Worm (Caenorhabditis elegans): ENCODE measurements around the gene F07H5.7.

DNA sequence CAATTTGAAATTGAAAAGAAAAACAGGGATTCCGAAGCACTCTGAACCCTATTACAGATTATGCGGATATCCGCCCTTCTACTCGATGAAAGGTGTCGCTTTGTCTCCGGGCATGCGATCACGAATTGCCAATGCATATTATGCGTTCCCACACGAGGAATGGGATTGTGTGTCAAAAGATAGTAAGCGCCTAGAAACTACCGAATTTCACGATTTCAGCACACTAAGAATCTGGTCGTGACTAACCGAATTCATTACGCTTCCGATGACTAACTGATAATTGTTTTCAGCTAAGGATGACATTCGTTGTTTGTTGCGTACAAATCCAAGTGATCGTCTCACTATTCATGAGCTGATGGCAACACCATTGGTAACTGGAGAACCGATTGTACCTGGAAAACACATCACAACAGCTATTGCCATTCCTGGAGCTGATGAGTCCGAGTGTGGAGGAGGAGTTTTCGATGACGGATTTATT lies 47.6 kb downstream of the F07H5.7 start:
- no peak for TF ChIP-seq nhr-23 (tag; optimal IDR thresholded peaks at IDR 0.05)
- no peak for TF ChIP-seq nhr-11 (tag; optimal IDR thresholded peaks at IDR 0.05)
- no peak for TF ChIP-seq jun-1 (tag; optimal IDR thresholded peaks at IDR 0.05)
- TF ChIP-seq nhr-28 (tag; optimal IDR thresholded peaks at IDR 0.05): no peak
- TF ChIP-seq lin-39 (tag; optimal IDR thresholded peaks at IDR 0.05): peak; percentile 32
- TF ChIP-seq snpc-4 (tag; optimal IDR thresholded peaks at IDR 0.05): no peak
- TF ChIP-seq elt-1 (tag; optimal IDR thresholded peaks at IDR 0.05): no peak
- TF ChIP-seq hmg-11 (tag; optimal IDR thresholded peaks at IDR 0.05): no peak
- TF ChIP-seq ama-1 (optimal IDR thresholded peaks at IDR 0.05): peak; percentile 92
- no peak for TF ChIP-seq nhr-12 (tag; optimal IDR thresholded peaks at IDR 0.05)
- no peak for TF ChIP-seq pha-4 (tag; optimal IDR thresholded peaks at IDR 0.05)
- no peak for TF ChIP-seq ceh-82 (tag; optimal IDR thresholded peaks at IDR 0.05)
- no peak for TF ChIP-seq ceh-9 (tag; optimal IDR thresholded peaks at IDR 0.05)
- no peak for TF ChIP-seq fkh-10 (GFP tag; optimal IDR thresholded peaks at IDR 0.05)

All from whole organism, L3 larva.